Worm (Caenorhabditis elegans) whole organism, late embryonic: ENCODE measurements around the gene pfk-1.2.
A peak's percentile ranks its signal among the peaks of the same experiment; 100 is the strongest.

Experiments used
- F13H6.1 ChIP-seq: sonication (generic microtip); optimal IDR thresholded peaks from 2 replicates; lab custom pipeline; 2016; ENCODE audit warnings: missing genetic modification characterization, missing compliant biosample characterization
- K02D7.2 ChIP-seq: sonication (generic microtip); optimal IDR thresholded peaks from 2 replicates; lab custom pipeline; 2017; ENCODE audit warnings: mild to moderate bottlenecking, missing genetic modification characterization, missing compliant biosample characterization
- K09A11.1 ChIP-seq: sonication (generic microtip); optimal IDR thresholded peaks from 2 replicates; lab custom pipeline; 2017; ENCODE audit warnings: antibody characterized with exemption, mild to moderate bottlenecking, missing genetic modification characterization, missing compliant biosample characterization; ENCODE audit not compliant: insufficient read depth
- T23F11.4 ChIP-seq: fragments of 200-800 bp; sonication (Bioruptor generic); optimal IDR thresholded peaks from 2 replicates; lab custom pipeline; 2018; ENCODE audit warnings: mild to moderate bottlenecking, missing genetic modification characterization, missing compliant biosample characterization
- ceh-2 ChIP-seq: sonication (generic microtip); optimal IDR thresholded peaks from 2 replicates; lab custom pipeline; 2016; ENCODE audit warnings: missing genotype, missing genetic modification characterization, missing compliant biosample characterization
- ceh-45 ChIP-seq: fragments of 200-800 bp; sonication (Bioruptor generic); IDR thresholded peaks from 2 replicates; pipeline ENCODE4 v1.3.6; 2022; ENCODE audit warnings: missing genetic modification reagents, missing genetic modification characterization, missing compliant biosample characterization
- dmd-4 ChIP-seq: sonication (generic microtip); optimal IDR thresholded peaks from 2 replicates; lab custom pipeline; 2016; ENCODE audit warnings: borderline replicate concordance, missing genetic modification characterization, missing compliant biosample characterization
- elt-2 ChIP-seq: sonication (generic microtip); optimal IDR thresholded peaks from 2 replicates; lab custom pipeline; 2016; ENCODE audit warnings: missing genetic modification reagents, missing genetic modification characterization, missing compliant biosample characterization
- elt-4 ChIP-seq: sonication (generic microtip); optimal IDR thresholded peaks from 2 replicates; lab custom pipeline; 2016; ENCODE audit warnings: missing genetic modification characterization, missing compliant biosample characterization
- ets-4 ChIP-seq: sonication (generic microtip); optimal IDR thresholded peaks from 2 replicates; lab custom pipeline; 2016; ENCODE audit warnings: missing genetic modification characterization, missing compliant biosample characterization
- gmeb-2 ChIP-seq: sonication (generic microtip); optimal IDR thresholded peaks from 2 replicates; lab custom pipeline; 2016; ENCODE audit warnings: missing genetic modification characterization, inconsistent platforms, missing compliant biosample characterization
- hlh-30 ChIP-seq: sonication (generic microtip); optimal IDR thresholded peaks from 2 replicates; lab custom pipeline; 2017; ENCODE audit warnings: antibody characterized with exemption, missing genetic modification characterization, missing compliant biosample characterization; ENCODE audit not compliant: insufficient read depth
- hlh-6 ChIP-seq: sonication (generic microtip); optimal IDR thresholded peaks from 2 replicates; lab custom pipeline; 2016; ENCODE audit warnings: missing genotype, missing genetic modification characterization, missing compliant biosample characterization
- lin-11 ChIP-seq: fragments of 200-800 bp; sonication (Bioruptor generic); optimal IDR thresholded peaks from 2 replicates; lab custom pipeline; 2018; ENCODE audit warnings: mild to moderate bottlenecking, missing genetic modification characterization, missing compliant biosample characterization
- nfya-1 ChIP-seq: sonication (generic microtip); optimal IDR thresholded peaks from 2 replicates; lab custom pipeline; 2017; ENCODE audit warnings: missing genetic modification characterization, mild to moderate bottlenecking, missing compliant biosample characterization, antibody characterized with exemption, moderate library complexity
- nhr-11 ChIP-seq: fragments of 150-350 bp; optimal IDR thresholded peaks from 2 replicates; lab custom pipeline; 2014; ENCODE audit warnings: missing biosample characterization, missing genetic modification characterization
- nhr-232 ChIP-seq: sonication (generic microtip); optimal IDR thresholded peaks from 2 replicates; lab custom pipeline; 2016; ENCODE audit warnings: missing genetic modification characterization, missing compliant biosample characterization
- odd-2 ChIP-seq: sonication (generic microtip); optimal IDR thresholded peaks from 2 replicates; lab custom pipeline; 2017; ENCODE audit warnings: antibody characterized with exemption, mild to moderate bottlenecking, missing genetic modification characterization, missing compliant biosample characterization
- pat-9 ChIP-seq: fragments of 200-800 bp; sonication (Bioruptor generic); optimal IDR thresholded peaks from 2 replicates; lab custom pipeline; 2018; ENCODE audit warnings: mild to moderate bottlenecking, missing genetic modification characterization, moderate library complexity, missing compliant biosample characterization
- pros-1 ChIP-seq: fragments of 150-350 bp; optimal IDR thresholded peaks from 2 replicates; lab custom pipeline; 2014; ENCODE audit warnings: missing biosample characterization, missing genetic modification reagents, missing genetic modification characterization
- rnt-1 ChIP-seq: sonication (generic microtip); optimal IDR thresholded peaks from 2 replicates; lab custom pipeline; 2016; ENCODE audit warnings: missing genetic modification characterization, missing compliant biosample characterization
- sdc-2 ChIP-seq: sonication (generic microtip); optimal IDR thresholded peaks from 2 replicates; lab custom pipeline; 2016; ENCODE audit warnings: missing genotype, missing genetic modification characterization, missing compliant biosample characterization
- sox-2 ChIP-seq: fragments of 200-800 bp; sonication (Bioruptor generic); IDR thresholded peaks from 2 replicates; pipeline ENCODE4 v1.3.6; 2022; ENCODE audit warnings: missing genetic modification reagents, missing genetic modification characterization, missing compliant biosample characterization
- sox-4 ChIP-seq: sonication (generic microtip); optimal IDR thresholded peaks from 2 replicates; lab custom pipeline; 2017; ENCODE audit warnings: mild to moderate bottlenecking, missing genetic modification characterization, inconsistent platforms, missing compliant biosample characterization
- syd-9 ChIP-seq: sonication (generic microtip); optimal IDR thresholded peaks from 2 replicates; lab custom pipeline; 2016; ENCODE audit warnings: mild to moderate bottlenecking, missing genetic modification characterization, moderate library complexity, missing compliant biosample characterization
- tbx-7 ChIP-seq: sonication (generic microtip); optimal IDR thresholded peaks from 2 replicates; lab custom pipeline; 2016; ENCODE audit warnings: missing genotype, missing genetic modification characterization, missing compliant biosample characterization
- ttx-3 ChIP-seq: sonication (generic microtip); optimal IDR thresholded peaks from 2 replicates; lab custom pipeline; 2016; ENCODE audit warnings: missing genetic modification reagents, missing genetic modification characterization, missing compliant biosample characterization
- unc-3 ChIP-seq, 2 experiments: fragments of 200-800 bp in 1 of 2; sonication (Bioruptor generic) in 1 of 2; sonication (generic microtip) in 1 of 2; conservative IDR thresholded peaks in 1 of 2; optimal IDR thresholded peaks in 1 of 2; 2 replicates each; pipeline versions ENCODE4 v1.3.6 to Lab custom; 2016 to 2022; ENCODE audit warnings: missing compliant biosample characterization in 2 of 2, missing genetic modification characterization in 2 of 2, missing genetic modification reagents in 1 of 2
- unc-42 ChIP-seq: sonication (generic microtip); optimal IDR thresholded peaks from 2 replicates; lab custom pipeline; 2016; ENCODE audit warnings: missing genotype, missing genetic modification characterization, missing compliant biosample characterization
- unc-55 ChIP-seq: sonication (generic microtip); optimal IDR thresholded peaks from 2 replicates; lab custom pipeline; 2017; ENCODE audit warnings: missing biosample characterization, missing genetic modification reagents, missing genetic modification characterization
- zip-5 ChIP-seq: sonication (generic microtip); optimal IDR thresholded peaks from 2 replicates; lab custom pipeline; 2016; ENCODE audit warnings: missing genetic modification characterization, missing compliant biosample characterization

pfk-1.2 gene

ce11 chrV:9531477-9531876 is at the start of gene pfk-1.2, which contains the start of gene C50F4.10:
Gene pfk-1.2, plus strand, starts transcription at chrV:9531801.
Gene C50F4.10, minus strand, starts transcription at chrV:9531577.
- TF ChIP-seq K02D7.2 (tag; lab: Kevin White, UChicago), result no peak
- TF ChIP-seq hlh-6 (tag; lab: Kevin White, UChicago), result no peak
- no peak for TF ChIP-seq zip-5 (tag; lab: Kevin White, UChicago)
- TF ChIP-seq hlh-30 (tag; lab: Kevin White, UChicago), result no peak
- TF ChIP-seq nhr-11 (tag; lab: Kevin White, UChicago), result no peak
- no peak for TF ChIP-seq K09A11.1 (tag; lab: Kevin White, UChicago)
- TF ChIP-seq ceh-2, result no peak
- TF ChIP-seq odd-2, result no peak
- TF ChIP-seq ets-4 (tag; lab: Kevin White, UChicago), result no peak
- TF ChIP-seq ttx-3 (tag; lab: Kevin White, UChicago), result no peak
- no peak for TF ChIP-seq dmd-4 (tag; lab: Kevin White, UChicago)
- TF ChIP-seq unc-42 (tag; lab: Kevin White, UChicago), result no peak
- TF ChIP-seq sox-4 (tag; lab: Kevin White, UChicago), result no peak
- no peak for TF ChIP-seq T23F11.4
- no peak for TF ChIP-seq unc-3 (GFP tag; conservative IDR thresholded peaks at IDR 0.05; lab: Robert Waterston, UW)
- no peak for TF ChIP-seq unc-3 (tag; optimal IDR thresholded peaks at IDR 0.05; lab: Kevin White, UChicago)
- TF ChIP-seq lin-11 (tag; lab: Kevin White, UChicago), result no peak
- TF ChIP-seq, all 69 proteins: peak for 0

DNA sequence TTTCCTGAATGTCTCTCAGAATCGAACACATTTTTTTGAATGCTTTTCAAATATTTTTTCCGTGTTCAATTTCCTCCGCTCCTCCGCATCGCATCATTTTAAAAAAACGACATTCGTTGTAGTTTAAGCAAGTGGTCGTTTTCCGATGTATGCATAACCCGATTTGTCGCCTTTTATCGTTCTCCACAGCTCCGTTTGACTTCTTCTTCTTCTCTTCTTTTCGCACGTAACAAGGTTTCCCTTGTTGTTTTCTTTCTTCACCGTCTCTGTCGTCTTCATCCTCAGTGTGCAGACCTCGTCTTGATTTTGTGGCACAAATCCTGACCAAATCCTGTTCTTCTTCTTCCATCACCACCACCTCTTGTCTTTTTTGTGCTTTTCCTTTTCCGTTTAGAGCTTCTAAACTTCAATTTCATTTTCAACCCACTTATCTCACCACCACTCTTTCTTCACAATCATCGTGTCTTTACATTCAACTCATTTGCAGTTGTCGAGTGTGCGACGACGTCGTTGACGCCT is 47.8 kb upstream of the pfk-1.2 start, which contains the start of gene K06A4.2:
Gene K06A4.2 (plus strand): TSS at position 469 of the 519 bp plus-strand sequence.
- TF ChIP-seq nfya-1 (no peak), unc-42 (tag; lab: Kevin White, UChicago) (peak; percentile 75)

ce11 chrV:9485508-9485907 is 46.1 kb upstream of the pfk-1.2 start:
- no peak for TF ChIP-seq pat-9
- TF ChIP-seq sox-4 (tag; lab: Kevin White, UChicago), result no peak

DNA sequence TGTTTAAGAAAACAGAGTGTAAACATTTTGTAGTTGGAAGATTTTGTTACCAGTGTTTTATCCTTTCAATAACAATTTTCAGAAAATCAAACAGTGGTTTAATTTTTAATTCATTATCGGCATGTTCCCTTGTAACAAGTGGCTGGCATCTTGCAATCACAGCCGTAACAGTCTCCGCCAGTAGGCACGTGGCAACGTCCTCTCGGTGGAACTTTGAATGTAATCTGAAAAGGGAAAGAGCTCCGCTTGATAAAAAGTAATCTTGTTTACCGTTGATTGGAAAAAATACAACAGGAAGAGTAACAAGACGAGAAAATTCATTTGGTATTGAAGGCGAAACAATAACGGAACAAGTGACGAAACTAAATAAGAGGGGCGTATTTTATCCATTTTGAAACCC is 42.2 kb upstream of the pfk-1.2 start, which contains the start of gene K06A4.10:
Gene K06A4.10 (minus strand): TSS at position 390 of the 400 bp plus-strand sequence.
- TF ChIP-seq sdc-2 (tag; lab: Kevin White, UChicago) (no peak), elt-4 (no peak), dmd-4 (tag; lab: Kevin White, UChicago) (no peak), unc-55 (GFP tag; lab: Kevin White, UChicago) (no peak), K02D7.2 (tag; lab: Kevin White, UChicago) (no peak)

- TF ChIP-seq pros-1 (tag; lab: Kevin White, UChicago) (no peak), nhr-232 (tag; lab: Kevin White, UChicago) (no peak), elt-2 (tag; lab: Kevin White, UChicago) (peak; percentile 37), rnt-1 (tag; lab: Kevin White, UChicago) (no peak)
Measured at ce11 chrV:9491440-9492160, 40.0 kb upstream of the pfk-1.2 start, which contains the start of gene K06A4.7. Gene K06A4.7, minus strand, starts transcription at chrV:9491490.

ce11 chrV:9492460-9492859 is 39.1 kb upstream of the pfk-1.2 start:
- TF ChIP-seq syd-9 (tag; lab: Kevin White, UChicago) (no peak), ceh-45 (GFP tag; lab: Robert Waterston, UW) (no peak), elt-4 (no peak), gmeb-2 (tag; lab: Kevin White, UChicago) (no peak), zip-5 (tag; lab: Kevin White, UChicago) (no peak), tbx-7 (tag; lab: Kevin White, UChicago) (no peak), sox-2 (no peak), F13H6.1 (no peak)
